Worm (Caenorhabditis elegans) whole organism, L4 larva: ENCODE data around the gene ZK1240.6.

Experiments
- R02D3.7 ChIP-seq: fragments of 150-350 bp; sonication (generic microtip); optimal IDR thresholded peaks from 3 replicates; lab custom pipeline; 2014; ENCODE audit warnings: missing biosample characterization, missing genetic modification characterization
- Y75B8A.6 ChIP-seq: fragments of 200-800 bp; sonication (Bioruptor generic); IDR thresholded peaks from 2 replicates; pipeline ENCODE4 v1.3.6; 2022; ENCODE audit warnings: missing genetic modification reagents, missing genetic modification characterization, missing compliant biosample characterization
- aha-1 ChIP-seq: fragments of 150-350 bp; peaks from one replicate; lab custom pipeline; 2014; ENCODE audit warnings: missing biosample characterization, missing genetic modification characterization
- ama-1 ChIP-seq: fragments of 150-350 bp; optimal IDR thresholded peaks from 2 replicates; lab custom pipeline; 2014; ENCODE audit warnings: inconsistent platforms, mixed read lengths
- ceh-28 ChIP-seq: fragments of 150-350 bp; optimal IDR thresholded peaks from 2 replicates; lab custom pipeline; 2014; ENCODE audit warnings: missing biosample characterization, missing genetic modification reagents, missing genetic modification characterization
- ceh-44 ChIP-seq: fragments of 200-800 bp; sonication (Bioruptor generic); IDR thresholded peaks from 2 replicates; pipeline ENCODE4 v1.3.6; 2022; ENCODE audit warnings: missing genetic modification reagents, missing genetic modification characterization, missing compliant biosample characterization
- ctbp-1 ChIP-seq: fragments of 200-800 bp; sonication (Bioruptor generic); IDR thresholded peaks from 2 replicates; pipeline ENCODE4 v1.3.6; 2022; ENCODE audit warnings: missing genetic modification reagents, missing genetic modification characterization, missing compliant biosample characterization
- daf-16 ChIP-seq, 3 experiments: sonication (generic microtip); optimal IDR thresholded peaks; 2 replicates each; lab custom pipeline; 2016 to 2017; ENCODE audit warnings: missing genetic modification characterization in 3 of 3, missing genetic modification reagents in 3 of 3, mild to moderate bottlenecking in 2 of 3, missing compliant biosample characterization in 2 of 3, missing biosample characterization in 1 of 3, moderate library complexity in 1 of 3
- dmd-6 ChIP-seq: fragments of 200-800 bp; sonication (Bioruptor generic); IDR thresholded peaks from 2 replicates; pipeline ENCODE4 v1.3.6; 2022; ENCODE audit warnings: missing genetic modification reagents, missing genetic modification characterization, missing compliant biosample characterization
- dmd-8 ChIP-seq: fragments of 200-800 bp; sonication (Bioruptor generic); IDR thresholded peaks from 2 replicates; pipeline ENCODE4 v1.3.6; 2022; ENCODE audit warnings: missing genetic modification characterization, missing compliant biosample characterization
- dmd-9 ChIP-seq: fragments of 200-800 bp; sonication (Bioruptor generic); IDR thresholded peaks from 2 replicates; pipeline ENCODE4 v1.3.6; 2022; ENCODE audit warnings: missing genetic modification reagents, missing genetic modification characterization, missing compliant biosample characterization
- dpl-1 ChIP-seq: fragments of 150-350 bp; optimal IDR thresholded peaks from 2 replicates; lab custom pipeline; 2014; ENCODE audit warnings: missing biosample characterization, missing genetic modification reagents, missing genetic modification characterization
- duxl-1 ChIP-seq: sonication (generic microtip); optimal IDR thresholded peaks from 2 replicates; lab custom pipeline; 2016; ENCODE audit warnings: mild to moderate bottlenecking, missing genetic modification characterization, moderate library complexity, missing compliant biosample characterization; ENCODE audit not compliant: poor library complexity
- dve-1 ChIP-seq: sonication (generic microtip); optimal IDR thresholded peaks from 2 replicates; lab custom pipeline; 2017; ENCODE audit warnings: antibody characterized with exemption, mild to moderate bottlenecking, missing genetic modification characterization, missing compliant biosample characterization; ENCODE audit not compliant: insufficient read depth
- gei-8 ChIP-seq: fragments of 200-800 bp; sonication (Bioruptor generic); optimal IDR thresholded peaks from 2 replicates; lab custom pipeline; 2018; ENCODE audit warnings: mild to moderate bottlenecking, missing genetic modification characterization, missing compliant biosample characterization
- lim-7 ChIP-seq: fragments of 200-800 bp; sonication (Bioruptor generic); IDR thresholded peaks from 2 replicates; pipeline ENCODE4 v1.3.6; 2022; ENCODE audit warnings: missing genetic modification characterization, missing compliant biosample characterization
- lin-1 ChIP-seq: fragments of 200-800 bp; sonication (Bioruptor generic); IDR thresholded peaks from 2 replicates; pipeline ENCODE4 v1.3.6; 2022; ENCODE audit warnings: missing genetic modification reagents, missing genetic modification characterization, missing compliant biosample characterization
- lsy-2 ChIP-seq, 2 experiments: fragments of 150-350 bp in 1 of 2; sonication (generic microtip) in 1 of 2; optimal IDR thresholded peaks; 2 replicates each; lab custom pipeline; 2014 to 2017; ENCODE audit warnings: missing biosample characterization in 2 of 2, missing genetic modification characterization in 2 of 2
- mdt-29 ChIP-seq: fragments of 200-800 bp; sonication (Bioruptor generic); IDR thresholded peaks from 2 replicates; pipeline ENCODE4 v1.3.6; 2022; ENCODE audit warnings: missing genetic modification reagents, missing genetic modification characterization, missing compliant biosample characterization
- nhr-102 ChIP-seq: sonication (generic microtip); optimal IDR thresholded peaks from 2 replicates; lab custom pipeline; 2016; ENCODE audit warnings: mild to moderate bottlenecking, missing genetic modification characterization, moderate library complexity, missing compliant biosample characterization
- nhr-237 ChIP-seq: sonication (generic microtip); optimal IDR thresholded peaks from 2 replicates; lab custom pipeline; 2017; ENCODE audit warnings: missing biosample characterization, missing genetic modification characterization
- nhr-28 ChIP-seq: fragments of 150-350 bp; optimal IDR thresholded peaks from 2 replicates; lab custom pipeline; 2014; ENCODE audit warnings: missing biosample characterization, missing genetic modification characterization
- nhr-42 ChIP-seq: fragments of 200-800 bp; sonication (Bioruptor generic); IDR thresholded peaks from 2 replicates; pipeline ENCODE4 v1.3.6; 2022; ENCODE audit warnings: missing genetic modification characterization, missing compliant biosample characterization
- pha-4 ChIP-seq, 2 experiments: fragments of 150-350 bp in 1 of 2; fragments of 200-800 bp in 1 of 2; sonication (Bioruptor generic) in 1 of 2; IDR thresholded peaks in 1 of 2; optimal IDR thresholded peaks in 1 of 2; 2 replicates each; pipeline versions ENCODE4 v1.3.6 to Lab custom; 2014 to 2022; ENCODE audit warnings: missing genetic modification characterization in 2 of 2, missing genetic modification reagents in 2 of 2, missing biosample characterization in 1 of 2, missing compliant biosample characterization in 1 of 2
- pqm-1 ChIP-seq: sonication (generic microtip); optimal IDR thresholded peaks from 2 replicates; lab custom pipeline; 2017; ENCODE audit warnings: missing biosample characterization, missing genetic modification characterization
- saeg-2 ChIP-seq: fragments of 200-800 bp; sonication (Bioruptor generic); IDR thresholded peaks from 2 replicates; pipeline ENCODE4 v1.3.6; 2022; ENCODE audit warnings: missing genetic modification reagents, missing genetic modification characterization, missing compliant biosample characterization
- snpc-1.2 ChIP-seq: fragments of 200-800 bp; sonication (Bioruptor generic); IDR thresholded peaks from 2 replicates; pipeline ENCODE4 v1.3.6; 2022; ENCODE audit warnings: missing genetic modification reagents, missing genetic modification characterization, missing compliant biosample characterization
- tag-97 ChIP-seq: fragments of 200-800 bp; sonication (Bioruptor generic); IDR thresholded peaks from 2 replicates; pipeline ENCODE4 v1.3.6; 2022; ENCODE audit warnings: missing genetic modification characterization, missing compliant biosample characterization
- unc-130 ChIP-seq: sonication (generic microtip); optimal IDR thresholded peaks from 2 replicates; lab custom pipeline; 2016; ENCODE audit warnings: missing genetic modification reagents, missing genetic modification characterization, missing compliant biosample characterization
- zip-11 ChIP-seq: fragments of 200-800 bp; sonication (Bioruptor generic); IDR thresholded peaks from 2 replicates; pipeline ENCODE4 v1.3.6; 2022; ENCODE audit warnings: missing genetic modification characterization, missing compliant biosample characterization

Gene ZK1240.6

DNA sequence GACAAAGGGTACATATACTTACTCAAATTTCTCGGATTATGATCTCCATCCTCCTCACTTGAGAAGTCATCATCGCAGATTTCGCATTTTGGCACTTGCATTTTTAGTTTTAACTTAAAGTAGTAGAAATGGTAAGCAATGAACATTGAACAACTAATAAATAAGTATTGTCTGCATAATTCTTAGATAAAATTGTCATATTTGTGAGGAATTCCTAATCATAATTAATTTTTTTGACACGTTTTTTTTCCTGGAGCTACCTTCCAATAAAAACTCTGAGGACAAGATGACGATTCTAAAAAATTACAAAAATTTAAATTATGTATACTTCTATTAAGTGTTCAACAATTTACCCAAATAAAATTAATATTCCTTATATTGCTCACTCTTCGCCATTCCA, 10.0 kb downstream of the ZK1240.6 start, which contains the start of the genes trim-21 and B0281.1:
Gene trim-21 (minus strand): TSS at position 101 of the 400 bp plus-strand sequence.
Gene B0281.1 (plus strand): TSS at position 321 of the 400 bp plus-strand sequence.
- no peak for TF ChIP-seq pha-4 (GFP tag; IDR thresholded peaks at IDR 0.05; lab: Robert Waterston, UW)
- no peak for TF ChIP-seq pha-4 (tag; optimal IDR thresholded peaks at IDR 0.05; lab: Kevin White, UChicago)
- TF ChIP-seq saeg-2 (GFP tag; lab: Robert Waterston, UW), result no peak
- no peak for TF ChIP-seq ctbp-1 (GFP tag; lab: Robert Waterston, UW)

DNA sequence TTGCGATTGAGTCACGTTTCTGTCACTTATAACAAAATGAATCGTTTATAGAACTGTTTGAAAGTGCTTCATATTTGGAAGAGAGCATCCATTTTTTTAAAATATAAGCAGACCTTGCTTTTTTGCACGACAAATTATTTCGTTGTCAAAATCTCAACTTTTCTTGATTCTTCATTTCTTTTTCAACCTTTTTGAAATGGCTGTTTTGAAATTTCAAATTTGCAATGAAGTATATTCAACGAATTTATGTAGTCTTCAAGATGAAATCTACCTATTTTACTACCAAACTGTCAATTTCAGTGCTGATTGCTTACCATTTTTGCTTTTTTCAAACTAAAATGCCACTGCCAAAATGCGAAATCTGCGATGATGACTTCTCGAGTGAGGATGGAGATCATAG, 16.0 kb downstream of the ZK1240.6 start, which contains the start of gene B0281.3:
Gene B0281.3 (plus strand): TSS at position 301 of the 400 bp plus-strand sequence.
- TF ChIP-seq lsy-2 (tag; optimal IDR thresholded peaks at IDR 0.05; lab: Kevin White, UChicago), result no peak
- no peak for TF ChIP-seq nhr-102 (tag; lab: Kevin White, UChicago)
- no peak for TF ChIP-seq duxl-1 (tag; lab: Kevin White, UChicago)
- TF ChIP-seq R02D3.7 (tag; lab: Kevin White, UChicago), result no peak
- no peak for TF ChIP-seq dve-1
- TF ChIP-seq ama-1 (lab: Kevin White, UChicago), result no peak

DNA sequence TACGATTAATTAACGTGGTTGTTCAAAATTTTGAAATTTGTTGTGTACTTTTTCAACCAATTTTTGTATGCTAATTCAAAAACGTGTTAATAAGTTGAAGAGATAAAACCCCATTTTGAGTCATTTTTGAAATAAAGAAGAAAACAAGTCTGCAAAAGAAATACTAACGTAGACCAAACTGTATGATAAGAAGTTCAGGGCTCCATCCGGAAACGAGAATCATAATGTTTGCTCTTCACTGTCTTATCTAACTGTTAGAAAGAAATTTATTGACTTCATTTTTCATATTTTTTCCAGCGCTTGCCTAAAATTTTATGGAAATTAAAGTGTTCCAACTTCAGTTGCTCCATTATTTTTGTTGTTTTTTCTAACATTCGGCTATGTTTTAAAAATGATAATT, 17.2 kb downstream of the ZK1240.6 start:
- TF ChIP-seq lin-1 (peak; percentile 26; the same call in 1 of the 2 replicates), lim-7 (no peak), gei-8 (GFP tag; lab: Kevin White, UChicago) (no peak), zip-11 (no peak), dmd-6 (GFP tag; lab: Robert Waterston, UW) (peak; percentile 10; the same call in 1 of the 2 replicates), pqm-1 (tag; lab: Kevin White, UChicago) (peak; percentile 93), nhr-28 (peak; percentile 61), daf-16 (GFP tag; optimal IDR thresholded peaks at IDR 0.05; lab: Kevin White, UChicago) (no peak), daf-16 (tag; optimal IDR thresholded peaks at IDR 0.05; lab: Kevin White, UChicago) (peak; percentile 52), aha-1 (tag; lab: Kevin White, UChicago) (peak; percentile 10)

DNA sequence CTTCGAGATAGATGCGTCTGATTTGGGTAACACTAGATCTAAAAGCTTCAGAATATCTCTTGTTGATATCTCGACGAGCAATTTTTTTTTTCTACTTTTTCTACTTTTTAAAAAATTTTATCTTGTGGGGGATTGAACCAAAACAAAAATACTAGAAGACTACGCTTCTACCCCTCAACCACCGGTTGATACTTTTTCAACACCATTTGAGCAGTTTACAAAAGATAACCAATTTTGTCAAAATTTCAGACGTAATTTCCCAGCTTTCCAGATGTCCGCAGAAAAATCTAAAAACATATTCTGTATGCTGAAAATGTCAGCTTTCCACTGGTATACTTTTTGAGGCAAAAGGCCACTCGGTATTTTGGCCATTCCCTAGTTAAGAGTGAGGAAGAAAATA, 18.1 kb downstream of the ZK1240.6 start:
- no peak for TF ChIP-seq ceh-44
- peak; percentile 23 for TF ChIP-seq aha-1 (tag; lab: Kevin White, UChicago)

DNA sequence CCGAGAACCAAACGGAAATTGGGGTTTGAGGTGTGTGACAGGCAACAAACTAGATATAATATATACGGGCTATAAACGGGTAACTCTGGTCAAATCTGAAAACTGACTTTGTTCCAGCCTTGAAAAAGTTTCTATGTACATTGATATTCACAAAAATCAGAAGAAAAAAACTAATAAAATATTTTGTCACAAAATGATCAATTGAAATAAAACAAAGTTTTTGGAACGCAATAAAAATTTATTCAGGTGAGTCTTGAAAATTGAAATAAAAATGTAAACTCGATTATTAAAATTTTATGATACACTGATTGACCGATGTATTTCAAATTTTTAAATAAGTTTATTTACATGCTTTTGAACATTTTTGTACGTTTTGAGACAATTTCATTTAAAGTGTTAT, 20.4 kb downstream of the ZK1240.6 start, which contains the start of gene B0281.6:
Gene B0281.6 (minus strand): TSS at position 101 of the 400 bp plus-strand sequence.
- TF ChIP-seq nhr-237, result no peak
- no peak for TF ChIP-seq ceh-28 (tag; lab: Kevin White, UChicago)
- no peak for TF ChIP-seq tag-97 (GFP tag; lab: Robert Waterston, UW)
- no peak for TF ChIP-seq lsy-2 (tag; optimal IDR thresholded peaks at IDR 0.05; lab: Kevin White, UChicago)
- TF ChIP-seq dmd-8 (GFP tag; lab: Robert Waterston, UW), result no peak
- TF ChIP-seq dmd-9 (GFP tag; lab: Robert Waterston, UW), result no peak
- TF ChIP-seq Y75B8A.6 (GFP tag; lab: Robert Waterston, UW), result no peak
- no peak for TF ChIP-seq snpc-1.2 (GFP tag; lab: Robert Waterston, UW)
- no peak for TF ChIP-seq R02D3.7 (tag; lab: Kevin White, UChicago)
- no peak for TF ChIP-seq unc-130 (GFP tag; lab: Kevin White, UChicago)
- TF ChIP-seq nhr-42 (GFP tag; lab: Robert Waterston, UW), result no peak
- no peak for TF ChIP-seq dpl-1 (GFP tag; lab: Kevin White, UChicago)

DNA sequence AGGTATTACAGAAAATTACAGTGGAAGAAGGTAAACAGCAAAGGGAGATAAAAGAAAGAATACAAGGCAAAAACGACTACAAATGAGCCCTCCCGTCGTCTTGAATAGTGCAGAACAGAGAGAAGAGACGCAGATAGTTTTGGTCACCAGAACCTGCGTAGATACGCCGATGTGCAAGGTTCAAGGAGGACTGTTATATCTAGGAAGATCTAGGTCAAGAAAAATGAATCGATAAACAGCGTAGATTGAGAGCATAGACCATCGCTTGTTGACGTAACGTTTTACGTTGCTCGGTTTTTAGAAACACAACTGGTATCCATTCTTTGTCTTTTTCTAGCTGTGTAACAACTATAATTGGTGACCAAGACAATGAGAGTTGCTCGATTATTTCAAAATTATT, 21.8 kb downstream of the ZK1240.6 start, which contains the start of gene B0281.5:
Gene B0281.5 (minus strand): TSS at position 101 of the 400 bp plus-strand sequence.
- no peak for TF ChIP-seq mdt-29 (GFP tag; lab: Robert Waterston, UW)
- peak; percentile 29 for TF ChIP-seq aha-1 (tag; lab: Kevin White, UChicago)
